Fruit fly (Drosophila melanogaster) whole organism, pupa: Measurements from ENCODE around the gene mbo.

Source experiments
- CG10348 ChIP-seq: fragments of 200-800 bp; sonication (Bioruptor generic); IDR thresholded peaks from 2 replicates; pipeline ENCODE4 v1.3.6; 2022; ENCODE audit warnings: missing biosample characterization, missing genetic modification characterization
- CG12605 ChIP-seq: fragments of 200-800 bp; sonication (Bioruptor generic); IDR thresholded peaks from 2 replicates; pipeline ENCODE4 v1.3.6; 2022; ENCODE audit warnings: missing biosample characterization, missing genetic modification characterization
- CG13204 ChIP-seq: fragments of 200-800 bp; sonication (Bioruptor generic); optimal IDR thresholded peaks from 2 replicates; lab custom pipeline; 2018; ENCODE audit warnings: missing biosample characterization, mild to moderate bottlenecking, missing genetic modification characterization, moderate library complexity
- CG15710 ChIP-seq: fragments of 200-800 bp; sonication (Bioruptor generic); optimal IDR thresholded peaks from 2 replicates; lab custom pipeline; 2018; ENCODE audit warnings: missing biosample characterization, mild to moderate bottlenecking, missing genetic modification characterization, moderate library complexity
- CG17806 ChIP-seq: fragments of 200-800 bp; sonication (Bioruptor generic); optimal IDR thresholded peaks from 2 replicates; lab custom pipeline; 2018; ENCODE audit warnings: missing biosample characterization, mild to moderate bottlenecking, missing genetic modification characterization, moderate library complexity
- CG4496 ChIP-seq: fragments of 200-800 bp; sonication (Bioruptor generic); IDR thresholded peaks from 3 replicates; pipeline ENCODE4 v1.3.6; 2022; ENCODE audit warnings: missing biosample characterization, missing genetic modification characterization
- CG8301 ChIP-seq: fragments of 200-800 bp; sonication (Bioruptor generic); optimal IDR thresholded peaks from 2 replicates; lab custom pipeline; 2018; ENCODE audit warnings: missing biosample characterization, mild to moderate bottlenecking, missing genetic modification characterization
- CG9948 ChIP-seq: fragments of 200-800 bp; sonication (Bioruptor generic); optimal IDR thresholded peaks from 2 replicates; lab custom pipeline; 2018; ENCODE audit warnings: missing biosample characterization, mild to moderate bottlenecking, missing genetic modification characterization, moderate library complexity
- EcR ChIP-seq: fragments of 200-800 bp; sonication (Bioruptor generic); optimal IDR thresholded peaks from 3 replicates; lab custom pipeline; 2019; ENCODE audit warnings: missing biosample characterization, missing genetic modification characterization, mild to moderate bottlenecking, moderate library complexity, missing genetic modification reagents
- Pif1A ChIP-seq: fragments of 200-800 bp; sonication (Bioruptor generic); optimal IDR thresholded peaks from 3 replicates; lab custom pipeline; 2016; ENCODE audit warnings: missing biosample characterization, missing genetic modification characterization
- rn ChIP-seq: fragments of 200-800 bp; sonication (Bioruptor generic); IDR thresholded peaks from 2 replicates; pipeline ENCODE4 v1.3.6; 2022; ENCODE audit warnings: missing biosample characterization, missing genetic modification characterization

dm6 chr3R:12636240-12636639 lies 42.6 kb downstream of the mbo start, which contains the start of gene CG11600:
- TF ChIP-seq CG9948 (tag; lab: Kevin White, UChicago) (no peak), CG8301 (tag; lab: Kevin White, UChicago) (no peak), rn (GFP tag; lab: Robert Waterston, UW) (no peak), CG17806 (no peak), CG12605 (GFP tag; lab: Robert Waterston, UW) (no peak), CG4496 (GFP tag; lab: Robert Waterston, UW) (no peak), CG10348 (GFP tag; lab: Robert Waterston, UW) (no peak), EcR (GFP tag; lab: Kevin White, UChicago) (no peak), CG13204 (GFP tag; lab: Kevin White, UChicago) (no peak), CG15710 (tag; lab: Kevin White, UChicago) (no peak), Pif1A (GFP tag; lab: Kevin White, UChicago) (no peak)
